Fruit fly (Drosophila melanogaster) whole organism, prepupa: ENCODE results near the gene Mic26-27.

Source experiments
- Blimp-1 ChIP-seq: fragments of 200-800 bp; sonication (Bioruptor generic); optimal IDR thresholded peaks from 3 replicates; lab custom pipeline; 2017; ENCODE audit warnings: missing biosample characterization, missing genetic modification characterization, mild to moderate bottlenecking, moderate library complexity, missing genetic modification reagents
- CG10631 ChIP-seq: fragments of 200-800 bp; sonication (Bioruptor generic); optimal IDR thresholded peaks from 2 replicates; lab custom pipeline; 2016; ENCODE audit warnings: missing biosample characterization, missing genetic modification characterization
- CG10669 ChIP-seq: fragments of 200-800 bp; sonication (Bioruptor generic); optimal IDR thresholded peaks from 3 replicates; lab custom pipeline; 2018; ENCODE audit warnings: missing biosample characterization, mild to moderate bottlenecking, missing genetic modification characterization, moderate library complexity
- CG11762 ChIP-seq: fragments of 200-800 bp; sonication (Bioruptor generic); optimal IDR thresholded peaks from 3 replicates; lab custom pipeline; 2016; ENCODE audit warnings: missing biosample characterization, missing genetic modification characterization; ENCODE audit not compliant: insufficient read depth
- CG15336 ChIP-seq: fragments of 200-800 bp; sonication (Bioruptor generic); IDR thresholded peaks from 2 replicates; pipeline ENCODE4 v1.3.6; 2022; ENCODE audit warnings: missing biosample characterization, missing genetic modification characterization
- CG16779 ChIP-seq: fragments of 200-800 bp; sonication (Bioruptor generic); optimal IDR thresholded peaks from 3 replicates; lab custom pipeline; 2017; ENCODE audit warnings: missing biosample characterization, mild to moderate bottlenecking, missing genetic modification characterization
- CG3032 ChIP-seq: fragments of 200-800 bp; optimal IDR thresholded peaks from 2 replicates; lab custom pipeline; 2019; ENCODE audit warnings: missing biosample characterization, mild to moderate bottlenecking, missing genetic modification characterization, moderate library complexity
- CG31627 ChIP-seq: fragments of 200-800 bp; sonication (Bioruptor generic); optimal IDR thresholded peaks from 3 replicates; lab custom pipeline; 2016; ENCODE audit warnings: missing biosample characterization, missing genetic modification characterization
- CG32006 ChIP-seq: fragments of 200-800 bp; sonication (Bioruptor generic); optimal IDR thresholded peaks from 3 replicates; lab custom pipeline; 2017; ENCODE audit warnings: missing biosample characterization, mild to moderate bottlenecking, missing genetic modification characterization
- CG34406 ChIP-seq: fragments of 200-800 bp; sonication (Bioruptor generic); optimal IDR thresholded peaks from 3 replicates; lab custom pipeline; 2016; ENCODE audit warnings: missing biosample characterization, missing genetic modification characterization
- CG3919 ChIP-seq: fragments of 200-800 bp; sonication (Bioruptor generic); optimal IDR thresholded peaks from 3 replicates; lab custom pipeline; 2016; ENCODE audit warnings: missing biosample characterization, missing genetic modification characterization
- CG6276 ChIP-seq: fragments of 200-800 bp; sonication (Bioruptor generic); optimal IDR thresholded peaks from 2 replicates; lab custom pipeline; 2017; ENCODE audit warnings: missing biosample characterization, mild to moderate bottlenecking, missing genetic modification characterization
- CG7368 ChIP-seq: fragments of 200-800 bp; sonication (Bioruptor generic); optimal IDR thresholded peaks from 3 replicates; lab custom pipeline; 2016; ENCODE audit warnings: missing biosample characterization, missing genetic modification characterization
- CG8319 ChIP-seq: fragments of 200-800 bp; sonication (Bioruptor generic); optimal IDR thresholded peaks from 3 replicates; lab custom pipeline; 2016; ENCODE audit warnings: missing biosample characterization, missing genetic modification characterization
- Eip75B ChIP-seq: fragments of 200-800 bp; sonication (Bioruptor generic); optimal IDR thresholded peaks from 3 replicates; lab custom pipeline; 2016; ENCODE audit warnings: missing biosample characterization, missing genetic modification characterization
- Eip78C ChIP-seq: fragments of 200-800 bp; sonication (Bioruptor generic); peaks from one replicate; lab custom pipeline; 2016; ENCODE audit warnings: missing biosample characterization, missing genetic modification characterization
- Gug ChIP-seq: fragments of 200-800 bp; sonication (Bioruptor generic); IDR thresholded peaks from 2 replicates; pipeline ENCODE4 v1.3.6; 2022; ENCODE audit warnings: missing biosample characterization, missing genetic modification characterization
- Hr38 ChIP-seq: sonication (Bioruptor generic); optimal IDR thresholded peaks from 2 replicates; lab custom pipeline; 2016; ENCODE audit warnings: missing biosample characterization, missing genetic modification characterization
- Hr39 ChIP-seq: fragments of 200-800 bp; sonication (Bioruptor generic); optimal IDR thresholded peaks from 2 replicates; lab custom pipeline; 2016; ENCODE audit warnings: missing biosample characterization, missing genetic modification characterization
- Hr4 ChIP-seq: fragments of 200-800 bp; sonication (Bioruptor generic); optimal IDR thresholded peaks from 3 replicates; lab custom pipeline; 2016; ENCODE audit warnings: missing biosample characterization, missing genetic modification characterization
- achi ChIP-seq: fragments of 200-800 bp; sonication (Bioruptor generic); optimal IDR thresholded peaks from 3 replicates; lab custom pipeline; 2016; ENCODE audit warnings: missing biosample characterization, missing genetic modification characterization
- dac ChIP-seq: fragments of 200-800 bp; sonication (Bioruptor generic); optimal IDR thresholded peaks from 2 replicates; lab custom pipeline; 2017; ENCODE audit warnings: missing biosample characterization, mild to moderate bottlenecking, missing genetic modification characterization
- dsx ChIP-seq: fragments of 200-800 bp; optimal IDR thresholded peaks from 3 replicates; lab custom pipeline; 2019; ENCODE audit warnings: missing biosample characterization, mild to moderate bottlenecking, missing genetic modification characterization, moderate library complexity; ENCODE audit not compliant: poor library complexity, severe bottlenecking
- esn ChIP-seq: fragments of 200-800 bp; sonication (Bioruptor generic); optimal IDR thresholded peaks from 2 replicates; lab custom pipeline; 2016; ENCODE audit warnings: missing biosample characterization, mild to moderate bottlenecking, missing genetic modification characterization, moderate library complexity
- fkh ChIP-seq: fragments of 200-800 bp; sonication (Bioruptor generic); optimal IDR thresholded peaks from 3 replicates; lab custom pipeline; 2017; ENCODE audit warnings: missing biosample characterization, mild to moderate bottlenecking, missing genetic modification characterization, moderate library complexity
- net ChIP-seq: fragments of 200-800 bp; sonication (Bioruptor generic); optimal IDR thresholded peaks from 3 replicates; lab custom pipeline; 2016; ENCODE audit warnings: missing biosample characterization, missing genetic modification characterization
- spab ChIP-seq: fragments of 200-800 bp; sonication (Bioruptor generic); optimal IDR thresholded peaks from 2 replicates; lab custom pipeline; 2017; ENCODE audit warnings: missing biosample characterization, mild to moderate bottlenecking, missing genetic modification characterization, missing genetic modification reagents
- ss ChIP-seq, 2 experiments: fragments of 200-800 bp; sonication (Bioruptor generic); optimal IDR thresholded peaks; 2 replicates in 1 of 2; 3 replicates in 1 of 2; lab custom pipeline; 2017 to 2018; ENCODE audit warnings: mild to moderate bottlenecking in 2 of 2, missing biosample characterization in 2 of 2, missing genetic modification characterization in 2 of 2, moderate library complexity in 1 of 2
- vri ChIP-seq: fragments of 200-800 bp; sonication (Bioruptor generic); optimal IDR thresholded peaks from 3 replicates; lab custom pipeline; 2016; ENCODE audit warnings: missing biosample characterization, mild to moderate bottlenecking, missing genetic modification characterization

Gene Mic26-27

DNA sequence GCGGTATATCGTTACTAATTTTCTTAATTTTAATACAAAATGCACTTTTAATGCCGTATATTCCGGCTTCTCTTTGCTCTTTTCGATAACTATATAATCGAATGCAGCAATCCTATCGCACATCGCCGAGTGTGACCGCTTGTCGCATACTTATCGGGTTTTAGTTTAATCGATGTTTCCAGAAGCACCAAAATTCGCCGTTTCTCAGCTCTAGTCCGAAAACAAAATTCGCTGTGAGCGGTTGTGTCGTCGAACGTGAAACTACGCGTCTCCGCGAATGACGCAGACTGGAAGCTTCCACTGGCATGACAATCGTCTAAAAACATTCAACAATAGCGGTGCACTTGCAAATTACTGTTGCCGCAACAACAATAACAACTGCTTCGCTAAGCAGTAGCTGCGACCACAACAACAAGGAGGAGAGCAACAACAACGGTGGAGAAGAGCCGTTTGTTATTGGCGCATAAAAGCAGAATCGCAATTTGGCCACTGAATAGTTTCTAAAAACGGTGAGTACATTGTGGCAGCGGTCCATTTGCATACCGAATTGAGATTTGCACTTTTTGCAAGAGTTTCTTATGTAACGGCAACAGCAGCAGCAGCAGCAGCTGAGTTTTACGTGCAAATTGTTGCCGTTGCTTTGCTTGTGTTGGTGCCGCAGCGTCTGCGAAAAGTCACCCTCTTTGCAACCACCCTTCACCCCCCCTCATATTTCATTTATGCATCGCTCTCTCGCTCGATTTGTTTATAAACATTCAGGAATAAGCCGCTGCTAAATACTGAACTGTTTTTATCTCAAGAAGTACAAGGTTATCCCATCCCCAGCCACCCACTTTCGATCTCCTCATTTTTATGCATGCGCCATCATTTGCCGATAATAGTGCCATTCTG is 40.4 kb upstream of the Mic26-27 start, which contains the start of gene sra (continued):
- TF ChIP-seq CG7368 (GFP tag; lab: Kevin White, UChicago) (no peak), vri (GFP tag; lab: Kevin White, UChicago) (peak; percentile 57), CG31627 (no peak), CG32006 (GFP tag; lab: Kevin White, UChicago) (no peak)

DNA sequence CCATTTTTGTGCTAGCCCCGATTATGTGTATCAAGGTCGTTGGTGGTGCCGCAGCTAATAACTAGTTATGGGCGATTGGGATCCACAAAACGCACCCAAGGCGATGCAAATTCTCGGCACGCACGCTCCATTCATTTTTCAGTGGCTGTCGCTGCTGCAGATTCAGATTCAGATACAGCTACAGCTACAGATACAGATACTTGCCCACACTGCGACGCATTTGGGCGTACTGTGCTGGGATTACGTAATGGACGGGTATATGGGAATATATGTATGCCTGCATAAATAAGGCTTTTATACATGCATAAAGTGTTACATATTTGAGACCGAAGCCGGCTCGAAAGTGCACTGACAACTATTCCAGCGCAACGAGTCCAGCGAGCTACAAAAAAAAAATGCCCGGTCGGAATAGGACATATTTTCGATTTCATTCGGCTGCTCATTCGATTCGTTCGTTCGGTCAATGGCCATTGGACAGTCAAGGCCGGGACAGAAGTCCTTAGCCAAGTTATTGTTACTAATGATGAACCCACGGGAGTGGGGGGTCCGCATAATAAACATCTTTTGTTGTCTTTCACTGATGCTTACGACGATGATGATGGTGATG is 35.7 kb upstream of the Mic26-27 start:
- TF ChIP-seq ss (GFP tag; optimal IDR thresholded peaks at IDR 0.05; lab: Kevin White, UChicago) (peak in 1 of 2 experiments; percentile 75), vri (GFP tag; lab: Kevin White, UChicago) (peak; percentile 38), Eip78C (peak; percentile 47), net (GFP tag; lab: Kevin White, UChicago) (no peak)
- TF ChIP-seq, all 60 proteins: peak for 3

DNA sequence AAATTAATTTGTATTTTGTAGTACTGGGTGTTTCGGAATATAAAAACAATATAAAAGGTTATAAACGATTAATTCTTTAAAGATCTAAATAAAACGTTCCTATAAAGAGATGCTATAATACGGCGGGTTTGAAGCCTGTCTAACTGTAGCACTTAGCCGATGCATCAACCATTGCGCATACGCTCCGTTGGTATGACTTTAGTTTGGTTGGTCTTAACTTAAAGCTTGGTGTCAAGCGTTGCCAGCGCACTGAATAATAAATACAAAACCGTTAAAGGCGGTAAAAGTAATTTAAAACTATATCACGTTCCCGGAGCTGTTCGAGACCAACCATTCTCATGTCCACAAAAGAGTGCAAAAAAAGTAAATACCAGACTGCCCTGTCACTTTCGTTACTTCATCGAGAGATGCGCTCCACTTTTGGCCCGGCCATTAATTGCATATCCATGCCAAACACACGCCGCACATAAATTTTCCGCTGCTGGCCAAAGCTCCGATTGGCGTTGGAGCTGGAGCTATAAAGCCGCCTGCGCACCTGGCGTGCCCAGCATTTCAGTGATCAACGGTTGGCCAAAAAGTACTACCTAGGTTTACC is 33.9 kb upstream of the Mic26-27 start, which contains the start of gene CG8927:
Gene CG8927 (plus strand): TSS at position 545 of the 595 bp plus-strand sequence.
- TF ChIP-seq dac (GFP tag; lab: Kevin White, UChicago) (no peak), Eip78C (peak; percentile 57), net (GFP tag; lab: Kevin White, UChicago) (no peak)

- TF ChIP-seq CG6276 (GFP tag; lab: Kevin White, UChicago) (no peak), fkh (GFP tag; lab: Kevin White, UChicago) (no peak), CG3919 (GFP tag; lab: Kevin White, UChicago) (no peak), Gug (GFP tag; lab: Robert Waterston, UW) (no peak), Hr39 (GFP tag; lab: Kevin White, UChicago) (no peak), dsx (GFP tag; lab: Kevin White, UChicago) (no peak), Hr38 (GFP tag; lab: Kevin White, UChicago) (no peak), CG31627 (no peak), Hr4 (GFP tag; lab: Kevin White, UChicago) (no peak), CG11762 (no peak), CG10631 (GFP tag; lab: Kevin White, UChicago) (no peak), spab (GFP tag; lab: Kevin White, UChicago) (no peak), CG3032 (no peak), Eip78C (no peak), CG8319 (GFP tag; lab: Kevin White, UChicago) (no peak), dac (GFP tag; lab: Kevin White, UChicago) (no peak)
Measured at dm6 chr3R:16176526-16176925, 29.9 kb upstream of the Mic26-27 start.

DNA sequence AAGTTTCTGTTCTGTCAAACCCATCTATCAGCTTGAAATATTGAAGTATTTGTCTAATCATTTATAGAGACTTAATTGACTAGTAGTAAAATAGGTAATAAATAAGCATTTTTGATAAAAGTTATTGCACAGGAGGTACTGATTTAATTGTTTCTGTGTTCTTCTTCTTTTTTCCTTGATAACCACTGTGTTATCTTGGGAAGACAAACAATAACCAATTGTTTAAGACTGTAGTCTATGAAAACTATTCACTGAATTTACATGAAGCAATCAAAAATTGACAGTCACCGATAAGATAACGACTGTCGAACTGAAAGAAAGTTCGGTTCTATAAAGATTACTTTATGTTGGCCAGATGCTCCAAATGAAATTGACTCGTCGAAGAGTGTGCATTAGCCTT is 26.8 kb upstream of the Mic26-27 start:
- TF ChIP-seq spab (GFP tag; lab: Kevin White, UChicago) (no peak), Eip75B (GFP tag; lab: Kevin White, UChicago) (no peak), esn (GFP tag; lab: Kevin White, UChicago) (no peak), CG34406 (GFP tag; lab: Kevin White, UChicago) (no peak), Blimp-1 (no peak), CG31627 (no peak), CG16779 (tag; lab: Kevin White, UChicago) (no peak), CG15336 (GFP tag; lab: Robert Waterston, UW) (no peak), achi (GFP tag; lab: Kevin White, UChicago) (no peak), CG10669 (GFP tag; lab: Kevin White, UChicago) (no peak), CG8319 (GFP tag; lab: Kevin White, UChicago) (no peak)
